Fruit fly (Drosophila melanogaster): ENCODE data around the gene CG34450.

DNA sequence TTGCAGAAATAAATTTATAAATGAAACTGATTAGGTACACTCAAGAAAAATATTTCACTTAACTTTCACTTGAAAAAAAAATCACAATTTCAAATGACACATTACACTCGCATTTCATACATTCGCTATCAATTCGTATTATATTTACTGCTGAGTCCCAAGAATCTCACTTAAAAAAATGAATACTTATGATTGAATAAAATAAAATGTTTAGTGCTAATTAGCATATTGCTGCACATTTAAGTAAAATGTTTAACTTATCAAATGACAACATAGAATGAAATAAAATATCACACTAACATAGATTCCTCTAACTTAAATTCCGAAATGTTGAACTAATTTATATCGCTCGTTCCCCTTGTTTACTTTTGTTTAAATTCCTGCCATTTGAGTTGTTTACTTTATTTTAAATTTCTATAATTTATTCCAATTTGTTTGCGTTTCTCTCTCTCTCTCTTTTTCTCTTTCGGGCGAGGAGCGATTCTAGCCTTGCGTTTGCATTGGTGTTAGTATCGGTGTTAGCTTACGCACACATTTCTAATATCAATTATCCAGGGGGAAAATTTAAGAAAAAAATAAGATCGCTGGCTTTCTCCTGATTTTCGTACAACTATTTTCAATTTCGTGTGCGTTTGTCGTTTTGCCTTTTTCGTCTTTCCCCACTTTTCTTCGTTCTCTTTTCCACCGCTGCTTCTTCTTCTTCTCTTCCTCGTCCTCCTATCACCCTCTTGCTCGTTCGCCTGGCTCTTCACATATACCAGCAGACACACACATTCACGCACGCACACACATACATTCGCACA is 25.1 kb upstream of the CG34450 start:
- TF ChIP-seq CG6276 (GFP tag; optimal IDR thresholded peaks at IDR 0.05) (no peak), Gug (GFP tag; IDR thresholded peaks at IDR 0.05) (no peak), pdm3 (GFP tag; optimal IDR thresholded peaks at IDR 0.05) (no peak)

Measured in whole organism, prepupa.